Fruit fly (Drosophila melanogaster) Kc167 (cell line): ENCODE measurements around the gene UQCR-6.4L.

Experiments used
- Myc ChIP-seq: fragments of >200 bp; optimal IDR thresholded peaks from 2 replicates; lab custom pipeline; 2017; ENCODE audit warnings: missing external identifiers
- Sin3A ChIP-seq: fragments of >200 bp; optimal IDR thresholded peaks from 2 replicates; lab custom pipeline; 2018; ENCODE audit warnings: missing external identifiers
- h ChIP-seq: fragments of >200 bp; optimal IDR thresholded peaks from 3 replicates; lab custom pipeline; 2018; ENCODE audit warnings: missing external identifiers
- insv ChIP-seq: fragments of >200 bp; optimal IDR thresholded peaks from 3 replicates; lab custom pipeline; 2018; ENCODE audit warnings: missing external identifiers
- psq ChIP-seq: fragments of >200 bp; optimal IDR thresholded peaks from 2 replicates; lab custom pipeline; 2017; ENCODE audit warnings: missing external identifiers
- ttk ChIP-seq: sonication (Bioruptor generic); optimal IDR thresholded peaks from 2 replicates; lab custom pipeline; 2017; ENCODE audit warnings: missing external identifiers

DNA sequence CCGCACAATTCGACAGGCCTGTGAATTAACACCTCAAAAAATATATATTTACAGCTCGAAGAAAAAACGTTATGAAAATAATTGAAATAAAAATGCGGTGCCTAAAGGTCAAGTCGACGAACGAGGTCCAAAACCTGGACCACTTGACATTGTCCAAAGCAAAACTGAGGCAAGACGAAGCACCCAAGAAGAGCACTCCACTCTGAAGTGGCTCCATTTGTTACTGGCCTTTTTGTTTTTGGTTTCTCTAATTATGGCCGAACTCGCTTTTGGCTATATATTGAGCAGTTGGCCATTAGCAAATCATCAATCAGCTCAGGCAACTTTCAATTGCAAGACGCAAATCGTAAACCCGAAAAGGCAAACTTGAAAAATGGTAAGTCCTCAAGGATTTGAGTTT, 10.0 kb upstream of the UQCR-6.4L start, which contains the start of gene CG4229:
- TF ChIP-seq h (lab: Kevin White, UChicago) = no peak
- no peak for TF ChIP-seq Sin3A (lab: Kevin White, UChicago)
- no peak for TF ChIP-seq ttk (lab: Kevin White, UChicago)
- TF ChIP-seq psq (lab: Kevin White, UChicago) = no peak
- TF ChIP-seq insv (lab: Kevin White, UChicago) = no peak
- no peak for TF ChIP-seq Myc (lab: Kevin White, UChicago)
